Worm (Caenorhabditis elegans) whole organism, midembryonic: ENCODE data around the gene eri-3.
A peak's percentile ranks its signal among the peaks of the same experiment; 100 is the strongest.

Experiments
- T22C8.4 ChIP-seq: fragments of 200-800 bp; sonication (Bioruptor generic); IDR thresholded peaks from 2 replicates; pipeline ENCODE4 v1.3.6; 2022; ENCODE audit warnings: missing genetic modification characterization, missing compliant biosample characterization
- cog-1 ChIP-seq: sonication (generic microtip); optimal IDR thresholded peaks from 2 replicates; lab custom pipeline; 2016; ENCODE audit warnings: missing genetic modification characterization, missing compliant biosample characterization
- flt-1 ChIP-seq: fragments of 200-800 bp; sonication (Bioruptor generic); IDR thresholded peaks from 2 replicates; pipeline ENCODE4 v1.3.6; 2022; ENCODE audit warnings: missing genetic modification characterization, missing compliant biosample characterization
- klf-2 ChIP-seq: fragments of 200-800 bp; sonication (Bioruptor generic); conservative IDR thresholded peaks from 2 replicates; pipeline ENCODE4 v1.3.6; 2022; ENCODE audit warnings: missing genetic modification reagents, missing genetic modification characterization, missing compliant biosample characterization
- med-1 ChIP-seq: sonication (generic microtip); optimal IDR thresholded peaks from 2 replicates; lab custom pipeline; 2017; ENCODE audit warnings: missing genetic modification characterization, mild to moderate bottlenecking, missing compliant biosample characterization, antibody characterized with exemption, missing genetic modification reagents; ENCODE audit not compliant: insufficient read depth
- ref-1 ChIP-seq: fragments of 200-800 bp; sonication (Bioruptor generic); conservative IDR thresholded peaks from 2 replicates; pipeline ENCODE4 v1.3.6; 2022; ENCODE audit warnings: missing genetic modification reagents, missing genetic modification characterization, missing compliant biosample characterization
- tab-1 ChIP-seq: fragments of 200-800 bp; sonication (Bioruptor generic); IDR thresholded peaks from 2 replicates; pipeline ENCODE4 v1.3.6; 2022; ENCODE audit warnings: missing genetic modification characterization, missing compliant biosample characterization
- ztf-23 ChIP-seq: fragments of 200-800 bp; sonication (Bioruptor generic); IDR thresholded peaks from 2 replicates; pipeline ENCODE4 v1.3.6; 2022; ENCODE audit warnings: missing genetic modification reagents, missing genetic modification characterization, missing compliant biosample characterization
- ztf-29 ChIP-seq: fragments of 200-800 bp; sonication (Bioruptor generic); IDR thresholded peaks from 2 replicates; pipeline ENCODE4 v1.3.6; 2022; ENCODE audit warnings: missing genetic modification reagents, missing genetic modification characterization, missing compliant biosample characterization

Gene eri-3

DNA sequence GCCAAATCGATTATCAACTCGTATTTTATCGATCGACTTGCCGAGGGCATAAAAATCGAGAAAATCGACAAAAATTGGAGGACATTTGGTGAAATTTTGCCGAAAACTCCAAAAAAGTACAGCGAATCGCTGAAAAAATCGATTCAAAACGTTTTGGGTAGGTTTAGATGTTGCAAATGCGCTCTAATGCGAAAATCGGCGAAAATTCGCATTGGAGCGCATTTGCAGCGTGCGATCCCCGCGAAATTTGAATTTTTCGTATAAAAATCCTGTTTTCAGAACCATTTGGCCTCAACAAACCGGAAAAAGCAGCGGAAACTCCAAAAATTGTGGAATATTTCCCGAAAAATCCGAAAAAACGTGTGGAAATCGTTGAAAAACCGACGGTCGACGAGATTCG, 3.1 kb downstream of the eri-3 start:
- TF ChIP-seq ztf-23 (no peak), T22C8.4 (no peak), ztf-29 (GFP tag; lab: Robert Waterston, UW) (no peak), tab-1 (GFP tag; lab: Robert Waterston, UW) (no peak), med-1 (GFP tag; lab: Kevin White, UChicago) (no peak), flt-1 (GFP tag; lab: Robert Waterston, UW) (no peak), cog-1 (no peak), ref-1 (GFP tag; lab: Robert Waterston, UW) (no peak), klf-2 (GFP tag; lab: Robert Waterston, UW) (no peak)

DNA sequence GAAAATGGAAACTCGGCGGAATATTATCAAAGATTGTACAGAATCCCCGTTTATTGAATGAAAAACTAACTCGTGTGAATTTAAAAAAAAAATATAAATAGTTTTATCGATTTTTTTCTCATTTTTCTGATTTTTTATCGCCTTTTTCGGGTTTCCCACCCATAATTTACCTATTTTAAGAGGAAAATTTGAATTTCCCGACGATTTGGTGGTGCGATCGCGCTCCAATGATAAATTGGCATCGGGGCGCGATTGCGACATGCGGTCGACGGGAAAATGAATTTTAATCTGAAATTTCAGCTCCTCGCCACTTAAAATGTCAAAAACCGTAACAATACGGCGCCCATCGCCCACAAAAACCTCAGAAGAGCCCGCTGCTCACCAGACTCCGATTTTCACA, 4.3 kb downstream of the eri-3 start, which contains the start of gene taf-6.1:
Gene taf-6.1, plus strand, starts transcription at position 301 of the 400 bp plus-strand sequence.
- TF ChIP-seq med-1 (GFP tag; lab: Kevin White, UChicago) (no peak), flt-1 (GFP tag; lab: Robert Waterston, UW) (no peak), tab-1 (GFP tag; lab: Robert Waterston, UW) (no peak), ztf-23 (no peak), klf-2 (GFP tag; lab: Robert Waterston, UW) (no peak), T22C8.4 (no peak), ref-1 (GFP tag; lab: Robert Waterston, UW) (no peak), cog-1 (no peak), ztf-29 (GFP tag; lab: Robert Waterston, UW) (no peak)

DNA sequence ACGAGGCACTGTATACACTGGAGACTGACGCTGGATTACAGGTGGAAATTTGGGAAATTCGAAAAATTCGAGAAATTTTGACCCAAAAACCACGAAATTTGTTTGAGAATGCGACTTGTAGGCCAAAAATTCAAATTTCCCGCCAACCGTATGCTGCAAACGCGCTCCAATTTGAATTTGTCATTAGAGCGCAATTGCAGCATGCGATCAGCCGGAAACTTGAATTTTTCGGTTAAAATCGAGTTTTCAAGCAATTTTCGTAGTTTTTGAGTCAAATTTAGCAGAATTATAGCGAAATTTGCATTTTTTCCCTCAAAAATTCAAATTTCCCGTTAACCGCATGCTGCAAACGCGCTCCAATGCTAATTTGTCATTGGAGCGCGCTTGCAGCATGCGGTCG, 6.9 kb downstream of the eri-3 start:
- no peak for TF ChIP-seq ztf-23
- no peak for TF ChIP-seq tab-1 (GFP tag; lab: Robert Waterston, UW)
- TF ChIP-seq ref-1 (GFP tag; lab: Robert Waterston, UW), result no peak
- no peak for TF ChIP-seq flt-1 (GFP tag; lab: Robert Waterston, UW)
- no peak for TF ChIP-seq T22C8.4
- TF ChIP-seq cog-1, result no peak
- TF ChIP-seq klf-2 (GFP tag; lab: Robert Waterston, UW), result no peak
- TF ChIP-seq med-1 (GFP tag; lab: Kevin White, UChicago), result no peak

DNA sequence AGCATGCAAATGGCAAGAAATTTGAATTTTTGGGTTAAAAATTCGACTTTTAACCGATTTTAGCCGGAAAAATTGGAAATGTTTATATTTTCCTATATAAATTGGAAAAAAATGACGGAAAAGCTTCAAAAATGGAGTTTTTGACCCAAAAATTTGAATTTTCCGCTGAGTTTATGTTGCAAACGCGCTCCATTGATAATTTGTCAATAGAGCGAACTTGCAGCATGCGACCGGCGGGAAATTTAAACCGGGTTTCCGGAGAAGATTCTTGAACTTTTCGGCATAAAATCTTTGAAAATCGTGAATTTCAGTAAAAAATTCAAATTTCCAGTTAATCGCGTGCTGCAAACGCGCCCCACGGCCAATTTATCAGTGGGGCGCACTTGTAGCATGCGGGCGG, 8.0 kb downstream of the eri-3 start:
- TF ChIP-seq T22C8.4, result no peak
- TF ChIP-seq med-1 (GFP tag; lab: Kevin White, UChicago), result no peak
- no peak for TF ChIP-seq ztf-29 (GFP tag; lab: Robert Waterston, UW)

DNA sequence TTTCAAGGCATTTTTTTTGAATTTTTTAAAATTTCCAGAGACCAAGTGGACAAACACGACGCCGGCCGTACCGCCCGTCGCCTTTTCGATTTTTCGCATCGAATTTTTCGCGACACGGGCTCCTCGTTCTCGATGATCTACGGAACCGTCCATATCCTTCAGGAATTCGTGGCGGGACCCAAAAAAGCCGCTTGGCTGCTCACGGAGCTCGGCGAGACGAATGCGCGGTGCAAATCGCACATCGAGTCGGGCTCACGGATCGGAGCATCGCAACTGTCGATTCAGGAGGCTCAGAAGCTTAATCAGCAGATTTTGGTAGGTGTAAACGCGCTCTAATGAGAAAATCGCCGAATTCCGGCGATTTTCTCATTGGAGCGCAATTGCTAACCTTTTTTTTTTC, 8.5 kb downstream of the eri-3 start:
- TF ChIP-seq klf-2 (GFP tag; lab: Robert Waterston, UW) (no peak), ztf-23 (no peak), ref-1 (GFP tag; lab: Robert Waterston, UW) (no peak), med-1 (GFP tag; lab: Kevin White, UChicago) (no peak), tab-1 (GFP tag; lab: Robert Waterston, UW) (no peak), T22C8.4 (no peak), ztf-29 (GFP tag; lab: Robert Waterston, UW) (no peak)

DNA sequence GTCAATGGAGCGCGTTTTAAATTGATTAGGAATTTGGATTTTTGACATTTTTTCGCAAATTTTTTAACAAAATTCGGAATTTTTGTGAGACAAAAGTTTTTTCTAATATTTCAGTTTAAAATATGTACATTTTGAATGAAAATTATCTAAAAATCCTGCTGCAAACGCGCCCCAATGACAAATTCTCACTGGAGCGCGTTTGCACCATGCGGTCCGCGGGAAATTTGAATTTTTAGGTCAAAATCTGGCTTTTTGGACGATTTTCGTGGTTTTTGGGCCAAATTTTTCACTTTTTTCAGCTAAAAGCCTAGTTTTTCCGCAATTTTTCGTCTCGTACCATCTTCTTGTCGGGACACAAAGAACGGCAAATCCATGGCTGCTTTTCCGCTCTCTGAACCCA, 9.4 kb downstream of the eri-3 start:
- TF ChIP-seq klf-2 (GFP tag; lab: Robert Waterston, UW), result no peak
- no peak for TF ChIP-seq ztf-29 (GFP tag; lab: Robert Waterston, UW)
- no peak for TF ChIP-seq ztf-23
- TF ChIP-seq cog-1, result no peak
- TF ChIP-seq flt-1 (GFP tag; lab: Robert Waterston, UW), result no peak
- no peak for TF ChIP-seq tab-1 (GFP tag; lab: Robert Waterston, UW)
- no peak for TF ChIP-seq ref-1 (GFP tag; lab: Robert Waterston, UW)
- TF ChIP-seq T22C8.4, result no peak
- no peak for TF ChIP-seq med-1 (GFP tag; lab: Kevin White, UChicago)

DNA sequence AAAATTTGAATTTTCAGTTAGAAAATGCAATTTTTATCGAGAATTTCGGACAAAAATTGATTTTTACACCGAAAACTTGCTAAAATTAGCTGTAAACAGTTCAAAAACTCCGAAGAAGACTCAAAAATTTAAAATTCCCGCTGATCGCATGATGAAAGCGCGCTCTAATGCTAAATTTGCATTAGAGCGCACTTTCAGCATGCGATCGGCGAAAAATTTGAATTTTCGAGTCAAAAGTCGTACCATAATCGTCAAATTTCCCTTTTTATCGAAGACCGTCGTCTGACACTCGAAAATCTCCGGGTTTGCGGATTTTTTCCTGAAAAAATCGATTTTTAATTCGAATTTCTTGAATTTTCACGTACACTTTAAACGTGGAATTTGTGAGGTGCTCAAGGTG, 10.0 kb downstream of the eri-3 start:
- TF ChIP-seq flt-1 (GFP tag; lab: Robert Waterston, UW) (no peak), ztf-29 (GFP tag; lab: Robert Waterston, UW) (no peak), tab-1 (GFP tag; lab: Robert Waterston, UW) (no peak), med-1 (GFP tag; lab: Kevin White, UChicago) (no peak), ztf-23 (no peak), cog-1 (no peak), T22C8.4 (no peak), klf-2 (GFP tag; lab: Robert Waterston, UW) (no peak), ref-1 (GFP tag; lab: Robert Waterston, UW) (no peak)

DNA sequence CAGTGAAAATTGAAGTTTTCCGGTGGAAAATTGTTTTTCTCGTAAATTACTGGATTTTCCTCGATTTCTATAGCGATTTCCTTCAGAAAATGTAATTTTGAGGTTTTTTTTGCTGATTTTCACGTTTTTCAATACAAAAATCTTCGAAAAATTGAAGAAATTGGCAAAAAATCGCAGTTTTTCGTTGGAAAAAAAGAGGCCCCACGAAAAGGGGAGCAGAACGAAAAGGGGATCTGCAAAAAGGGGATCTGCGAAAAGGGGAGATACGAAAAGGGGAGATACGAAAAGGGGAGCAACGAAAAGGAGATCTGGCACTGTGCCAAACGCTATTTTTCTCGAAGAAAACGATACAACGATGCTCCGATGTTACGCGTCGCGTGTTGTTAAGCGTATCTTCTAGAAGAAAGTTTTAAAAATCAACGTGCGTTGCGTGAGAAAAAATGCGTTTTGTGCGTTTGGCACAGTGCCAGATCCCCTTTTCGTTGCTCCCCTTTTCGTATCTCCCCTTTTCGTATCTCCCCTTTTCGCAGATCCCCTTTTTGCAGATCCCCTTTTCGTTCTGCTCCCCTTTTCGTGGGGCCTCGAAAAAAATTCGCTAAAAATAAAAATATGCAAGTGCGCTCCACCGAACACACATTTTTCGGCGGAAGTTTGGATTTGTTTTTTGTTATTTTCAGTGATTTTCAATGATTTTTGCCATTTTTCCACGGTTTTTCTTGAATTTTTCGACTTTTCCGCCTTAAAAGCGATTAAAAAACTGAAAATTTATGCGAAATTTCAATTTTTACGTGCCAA, 11.2 kb downstream of the eri-3 start:
- 0 out of 2 replicates have a peak, but pooled peaks have one; percentile 42 for TF ChIP-seq klf-2 (GFP tag; lab: Robert Waterston, UW)
- 0 out of 2 replicates have a peak, but pooled peaks have one; percentile 44 for TF ChIP-seq flt-1 (GFP tag; lab: Robert Waterston, UW)
- TF ChIP-seq T22C8.4, result 0 out of 2 replicates have a peak, but pooled peaks have one; percentile 7
- TF ChIP-seq ztf-23, result peak; percentile 62; the same call in 1 of the 2 replicates
- peak; percentile 5 for TF ChIP-seq cog-1

DNA sequence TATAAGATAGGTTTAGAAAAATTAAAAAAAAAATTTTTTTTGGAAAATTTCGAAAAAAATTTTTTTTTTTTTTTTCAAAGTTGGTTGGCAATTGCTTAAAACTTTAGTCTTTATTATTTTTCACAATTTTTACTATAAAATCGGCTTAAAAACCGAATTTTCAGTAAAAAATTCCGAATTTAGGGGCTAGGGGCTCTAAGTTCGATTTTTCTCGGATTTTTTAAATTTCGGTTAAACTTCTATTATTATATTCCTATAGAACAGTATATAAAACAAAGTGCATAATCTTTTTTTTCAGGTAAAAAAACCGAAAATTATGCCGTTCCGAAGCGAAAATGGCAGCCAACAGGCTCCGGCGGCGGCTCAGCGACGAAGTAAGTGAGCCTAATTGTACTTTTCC, 13.2 kb downstream of the eri-3 start, which contains the start of gene pod-2:
Gene pod-2, plus strand, starts transcription at position 301 of the 400 bp plus-strand sequence.
- TF ChIP-seq ztf-23, result no peak
- TF ChIP-seq cog-1, result no peak
- TF ChIP-seq ref-1 (GFP tag; lab: Robert Waterston, UW), result no peak
- TF ChIP-seq T22C8.4, result no peak
- TF ChIP-seq tab-1 (GFP tag; lab: Robert Waterston, UW), result no peak
- TF ChIP-seq flt-1 (GFP tag; lab: Robert Waterston, UW), result no peak
- no peak for TF ChIP-seq klf-2 (GFP tag; lab: Robert Waterston, UW)

DNA sequence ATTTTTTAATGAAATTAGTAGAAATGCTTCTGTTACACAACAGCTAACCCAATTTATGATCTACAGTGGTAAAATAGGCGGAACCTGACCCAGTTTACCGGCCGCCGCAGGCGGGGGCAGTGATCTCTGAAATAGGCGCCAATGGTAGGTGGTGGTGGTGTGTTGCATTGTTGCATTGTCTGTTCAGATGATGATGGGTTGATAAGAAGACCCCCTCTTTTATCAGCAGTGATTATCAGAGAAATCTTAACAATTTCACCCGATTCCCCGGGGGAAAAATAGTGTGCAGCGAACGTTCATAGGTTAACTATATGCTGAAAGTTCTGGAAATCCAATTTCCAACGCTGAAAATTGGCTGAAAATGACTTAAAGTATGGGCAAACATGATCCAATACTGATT, 15.3 kb downstream of the eri-3 start:
- TF ChIP-seq ref-1 (GFP tag; lab: Robert Waterston, UW) (no peak), med-1 (GFP tag; lab: Kevin White, UChicago) (no peak), ztf-23 (no peak), klf-2 (GFP tag; lab: Robert Waterston, UW) (no peak), T22C8.4 (no peak), flt-1 (GFP tag; lab: Robert Waterston, UW) (no peak), tab-1 (GFP tag; lab: Robert Waterston, UW) (no peak), cog-1 (no peak), ztf-29 (GFP tag; lab: Robert Waterston, UW) (no peak)
